Fruit fly (Drosophila melanogaster) whole organism, embryonic: ENCODE measurements around the gene CG46467.
A peak's percentile ranks its signal among the peaks of the same experiment; 100 is the strongest.

Experiments used
- Abd-B ChIP-seq: fragments of 200-800 bp; sonication (Bioruptor generic); optimal IDR thresholded peaks from 2 replicates; lab custom pipeline; 2018; ENCODE audit warnings: missing biosample characterization, mild to moderate bottlenecking, missing genetic modification characterization, moderate library complexity
- Bteb2 ChIP-seq: fragments of 200-800 bp; sonication (Bioruptor generic); optimal IDR thresholded peaks from 2 replicates; lab custom pipeline; 2016; ENCODE audit warnings: missing biosample characterization, missing genetic modification characterization
- CG10147 ChIP-seq: fragments of 200-800 bp; sonication (Bioruptor generic); optimal IDR thresholded peaks from 2 replicates; lab custom pipeline; 2019; ENCODE audit warnings: missing biosample characterization, mild to moderate bottlenecking, missing genetic modification characterization, moderate library complexity
- CG11504 ChIP-seq: fragments of 200-800 bp; sonication (Bioruptor generic); optimal IDR thresholded peaks from 3 replicates; lab custom pipeline; 2019; ENCODE audit warnings: missing biosample characterization, mild to moderate bottlenecking, missing genetic modification characterization, moderate library complexity
- CG11560 ChIP-seq: fragments of 200-800 bp; sonication (Bioruptor generic); IDR thresholded peaks from 3 replicates; pipeline ENCODE4 v1.3.6; 2022; ENCODE audit warnings: missing biosample characterization, missing genetic modification characterization
- CG12659 ChIP-seq: fragments of 200-800 bp; sonication (Bioruptor generic); optimal IDR thresholded peaks from 3 replicates; lab custom pipeline; 2017; ENCODE audit warnings: mild to moderate bottlenecking, missing biosample characterization, missing genetic modification reagents, missing genetic modification characterization
- CG15269 ChIP-seq: fragments of 200-800 bp; sonication (Bioruptor generic); optimal IDR thresholded peaks from 2 replicates; lab custom pipeline; 2018; ENCODE audit warnings: missing biosample characterization, mild to moderate bottlenecking, missing genetic modification characterization, moderate library complexity
- CG1603 ChIP-seq: fragments of 200-800 bp; sonication (Bioruptor generic); optimal IDR thresholded peaks from 2 replicates; lab custom pipeline; 2019; ENCODE audit warnings: missing biosample characterization, mild to moderate bottlenecking, missing genetic modification characterization, moderate library complexity
- CG16815 ChIP-seq: fragments of 200-800 bp; sonication (Bioruptor generic); optimal IDR thresholded peaks from 3 replicates; lab custom pipeline; 2017; ENCODE audit warnings: missing biosample characterization, mild to moderate bottlenecking, missing genetic modification characterization
- CG18262 ChIP-seq: fragments of 200-800 bp; optimal IDR thresholded peaks from 3 replicates; lab custom pipeline; 2019; ENCODE audit warnings: missing biosample characterization, mild to moderate bottlenecking, missing genetic modification characterization, moderate library complexity
- CG18599 ChIP-seq: fragments of 200-800 bp; sonication (Bioruptor generic); optimal IDR thresholded peaks from 3 replicates; lab custom pipeline; 2017; ENCODE audit warnings: missing biosample characterization, missing genetic modification characterization, mild to moderate bottlenecking, moderate library complexity, missing genetic modification reagents
- CG2199 ChIP-seq: fragments of 200-800 bp; sonication (Bioruptor generic); IDR thresholded peaks from 3 replicates; pipeline ENCODE4 v1.3.6; 2022; ENCODE audit warnings: missing biosample characterization, missing genetic modification characterization
- CG6765 ChIP-seq: fragments of 200-800 bp; sonication (Bioruptor generic); optimal IDR thresholded peaks from 3 replicates; lab custom pipeline; 2017; ENCODE audit warnings: missing biosample characterization, mild to moderate bottlenecking, missing genetic modification characterization
- CG8290 ChIP-seq, 3 experiments: fragments of 200-800 bp; sonication (Bioruptor generic); optimal IDR thresholded peaks; 2 replicates each; lab custom pipeline; 2016 to 2019; ENCODE audit warnings: missing biosample characterization in 3 of 3, missing genetic modification characterization in 3 of 3, mild to moderate bottlenecking in 2 of 3, moderate library complexity in 1 of 3
- Dbx ChIP-seq: fragments of 200-800 bp; sonication (Bioruptor generic); IDR thresholded peaks from 3 replicates; pipeline ENCODE4 v1.3.6; 2022; ENCODE audit warnings: missing biosample characterization, missing genetic modification characterization
- Dip2 ChIP-seq: fragments of 200-800 bp; sonication (Bioruptor generic); IDR thresholded peaks from 2 replicates; pipeline ENCODE4 v1.3.6; 2022; ENCODE audit warnings: missing biosample characterization, missing genetic modification characterization
- Eip74EF ChIP-seq, 2 experiments: fragments of 200-800 bp in 1 of 2; fragments of >200 bp in 1 of 2; sonication (Bioruptor generic) in 1 of 2; optimal IDR thresholded peaks; 2 replicates each; lab custom pipeline; 2017 to 2019; ENCODE audit warnings: missing biosample characterization in 2 of 2, missing genetic modification characterization in 2 of 2, mild to moderate bottlenecking in 1 of 2, moderate library complexity in 1 of 2
- HmgD ChIP-seq: fragments of 200-800 bp; sonication (Bioruptor generic); optimal IDR thresholded peaks from 3 replicates; lab custom pipeline; 2016; ENCODE audit warnings: missing biosample characterization, missing genetic modification characterization
- Hmr ChIP-seq: fragments of 200-800 bp; sonication (Bioruptor generic); optimal IDR thresholded peaks from 3 replicates; lab custom pipeline; 2017; ENCODE audit warnings: mild to moderate bottlenecking, missing biosample characterization, missing genetic modification reagents, missing genetic modification characterization
- NC2α ChIP-seq: fragments of 200-800 bp; sonication (Bioruptor generic); optimal IDR thresholded peaks from 2 replicates; lab custom pipeline; 2016; ENCODE audit warnings: missing biosample characterization, missing genetic modification characterization
- PHDP ChIP-seq: fragments of 200-800 bp; sonication (Bioruptor generic); optimal IDR thresholded peaks from 3 replicates; lab custom pipeline; 2018; ENCODE audit warnings: missing biosample characterization, mild to moderate bottlenecking, missing genetic modification characterization, moderate library complexity
- Scr ChIP-seq: fragments of 200-800 bp; sonication (Bioruptor generic); IDR thresholded peaks from 2 replicates; pipeline ENCODE4 v1.3.6; 2022; ENCODE audit warnings: missing biosample characterization, missing genetic modification characterization; ENCODE audit not compliant: partially characterized antibody
- Sry-δ ChIP-seq: fragments of 200-800 bp; sonication (Bioruptor generic); optimal IDR thresholded peaks from 2 replicates; lab custom pipeline; 2016; ENCODE audit warnings: missing biosample characterization, missing genetic modification characterization
- Trl ChIP-seq, 3 experiments: fragments of >200 bp in 2 of 3; fragments of 200-800 bp in 1 of 3; sonication (Bioruptor generic) in 1 of 3; optimal IDR thresholded peaks; 2 replicates in 1 of 3; 3 replicates in 2 of 3; lab custom pipeline; 2016 to 2017; ENCODE audit warnings: missing biosample characterization in 1 of 3, missing genetic modification characterization in 1 of 3
- ara ChIP-seq: fragments of 200-800 bp; sonication (Bioruptor generic); IDR thresholded peaks from 2 replicates; pipeline ENCODE4 v1.3.6; 2022; ENCODE audit warnings: missing biosample characterization, missing genetic modification characterization
- ato ChIP-seq: fragments of 200-800 bp; sonication (Bioruptor generic); IDR thresholded peaks from 2 replicates; pipeline ENCODE4 v1.3.6; 2022; ENCODE audit warnings: missing biosample characterization, missing genetic modification characterization; ENCODE audit not compliant: partially characterized antibody
- caup ChIP-seq: fragments of 200-800 bp; sonication (Bioruptor generic); optimal IDR thresholded peaks from 3 replicates; lab custom pipeline; 2017; ENCODE audit warnings: missing biosample characterization, mild to moderate bottlenecking, missing genetic modification characterization, moderate library complexity; ENCODE audit not compliant: severe bottlenecking
- chm ChIP-seq: fragments of 200-800 bp; sonication (Bioruptor generic); IDR thresholded peaks from 2 replicates; pipeline ENCODE4 v1.3.6; 2022; ENCODE audit warnings: missing biosample characterization, missing genetic modification characterization
- ci ChIP-seq: fragments of 200-800 bp; sonication (Bioruptor generic); IDR thresholded peaks from 3 replicates; pipeline ENCODE4 v1.3.6; 2022; ENCODE audit warnings: missing biosample characterization, missing genetic modification characterization
- dan ChIP-seq: fragments of 200-800 bp; sonication (Bioruptor generic); IDR thresholded peaks from 2 replicates; pipeline ENCODE4 v1.3.6; 2022; ENCODE audit warnings: missing biosample characterization, missing genetic modification characterization
- dmrt99B ChIP-seq: fragments of 200-800 bp; sonication (Bioruptor generic); optimal IDR thresholded peaks from 2 replicates; lab custom pipeline; 2018; ENCODE audit warnings: missing biosample characterization, mild to moderate bottlenecking, missing genetic modification characterization, moderate library complexity
- ems ChIP-seq: fragments of 200-800 bp; sonication (Bioruptor generic); optimal IDR thresholded peaks from 3 replicates; lab custom pipeline; 2016; ENCODE audit warnings: missing biosample characterization, missing genetic modification characterization
- ewg ChIP-seq: fragments of 200-800 bp; sonication (Bioruptor generic); optimal IDR thresholded peaks from 3 replicates; lab custom pipeline; 2017; ENCODE audit warnings: mild to moderate bottlenecking, missing biosample characterization, missing genetic modification reagents, missing genetic modification characterization
- ftz-f1 ChIP-seq: fragments of 200-800 bp; sonication (Bioruptor generic); optimal IDR thresholded peaks from 2 replicates; lab custom pipeline; 2016; ENCODE audit warnings: missing biosample characterization, missing genetic modification characterization
- gro ChIP-seq: fragments of 200-800 bp; sonication (Bioruptor generic); optimal IDR thresholded peaks from 2 replicates; lab custom pipeline; 2016; ENCODE audit warnings: missing biosample characterization, missing genetic modification characterization
- gsb-n ChIP-seq: fragments of 200-800 bp; sonication (Bioruptor generic); optimal IDR thresholded peaks from 3 replicates; lab custom pipeline; 2018; ENCODE audit warnings: missing biosample characterization, mild to moderate bottlenecking, missing genetic modification characterization
- hkb ChIP-seq, 2 experiments: fragments of 200-800 bp in 1 of 2; fragments of >200 bp in 1 of 2; sonication (Bioruptor generic) in 1 of 2; IDR thresholded peaks in 1 of 2; optimal IDR thresholded peaks in 1 of 2; 2 replicates each; pipeline versions ENCODE4 v1.3.6 to Lab custom; 2017 to 2022; ENCODE audit warnings: missing biosample characterization in 1 of 2, missing genetic modification characterization in 1 of 2
- mld ChIP-seq: fragments of 200-800 bp; sonication (Bioruptor generic); IDR thresholded peaks from 3 replicates; pipeline ENCODE4 v1.3.6; 2022; ENCODE audit warnings: missing biosample characterization, missing genetic modification characterization; ENCODE audit not compliant: partially characterized antibody
- odd ChIP-seq: fragments of 200-800 bp; sonication (Bioruptor generic); optimal IDR thresholded peaks from 2 replicates; lab custom pipeline; 2017; ENCODE audit warnings: missing biosample characterization, mild to moderate bottlenecking, missing genetic modification characterization
- org-1 ChIP-seq: fragments of 200-800 bp; sonication (Bioruptor generic); optimal IDR thresholded peaks from 2 replicates; lab custom pipeline; 2017; ENCODE audit warnings: missing biosample characterization, missing genetic modification characterization
- pros ChIP-seq: fragments of 200-800 bp; sonication (Bioruptor generic); optimal IDR thresholded peaks from 3 replicates; lab custom pipeline; 2019; ENCODE audit warnings: missing biosample characterization, mild to moderate bottlenecking, missing genetic modification characterization, moderate library complexity
- ro ChIP-seq: fragments of 200-800 bp; sonication (Bioruptor generic); IDR thresholded peaks from 2 replicates; pipeline ENCODE4 v1.3.6; 2022; ENCODE audit warnings: missing biosample characterization, missing genetic modification characterization
- sc ChIP-seq, 3 experiments: fragments of >200 bp in 2 of 3; fragments of 200-800 bp in 1 of 3; sonication (Bioruptor generic) in 1 of 3; optimal IDR thresholded peaks; 2 replicates in 2 of 3; 3 replicates in 1 of 3; lab custom pipeline; 2017; ENCODE audit warnings: mild to moderate bottlenecking in 1 of 3, missing biosample characterization in 1 of 3, missing genetic modification characterization in 1 of 3, missing genetic modification reagents in 1 of 3
- sim ChIP-seq: fragments of 200-800 bp; sonication (Bioruptor generic); IDR thresholded peaks from 2 replicates; pipeline ENCODE4 v1.3.6; 2022; ENCODE audit warnings: missing biosample characterization, missing genetic modification characterization
- unpg ChIP-seq: fragments of 200-800 bp; sonication (Bioruptor generic); optimal IDR thresholded peaks from 3 replicates; lab custom pipeline; 2018; ENCODE audit warnings: missing biosample characterization, mild to moderate bottlenecking, missing genetic modification characterization, moderate library complexity
- vvl ChIP-seq: fragments of 200-800 bp; sonication (Bioruptor generic); IDR thresholded peaks from 2 replicates; pipeline ENCODE4 v1.3.6; 2022; ENCODE audit warnings: missing biosample characterization, missing genetic modification characterization

The CG46467 gene

DNA sequence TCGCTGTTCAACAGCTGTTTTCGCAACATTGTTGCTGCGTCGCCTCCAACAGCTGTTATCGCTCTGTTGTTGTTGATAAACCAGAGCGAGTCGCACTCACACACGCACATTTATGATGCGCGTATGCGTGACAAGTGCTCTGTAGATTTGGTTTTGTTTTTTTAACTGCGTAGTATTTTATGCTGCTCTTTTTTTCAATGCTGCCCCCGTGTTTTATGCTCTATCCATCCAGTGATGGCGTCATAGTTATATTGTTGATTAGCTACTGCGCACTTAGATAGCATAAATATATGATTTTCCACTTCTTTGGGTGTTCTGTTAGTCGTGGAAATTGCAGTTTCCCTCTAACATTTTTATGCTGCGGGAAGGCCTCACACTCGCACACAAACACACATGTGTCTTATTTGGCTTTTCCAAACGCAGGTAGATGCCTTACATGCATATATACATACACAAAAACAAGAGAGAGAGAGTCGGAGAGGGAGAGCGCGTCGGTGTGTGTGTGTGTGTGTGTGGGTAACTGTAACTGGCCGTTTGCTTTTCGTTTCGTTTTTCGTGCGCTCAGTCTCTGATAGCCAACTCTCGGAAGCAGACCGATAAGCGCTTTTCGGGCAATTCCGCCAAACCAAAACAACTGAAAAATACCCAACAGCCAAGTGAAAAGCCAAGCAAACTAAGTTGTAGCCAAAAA lies at the start of gene CG46467, which contains the start of gene Glut4EF (continued):
- no peak for TF ChIP-seq hkb (optimal IDR thresholded peaks at IDR 0.05; lab: Kevin White, UChicago)
- TF ChIP-seq hkb (GFP tag; IDR thresholded peaks at IDR 0.05; lab: Robert Waterston, UW), result no peak
- no peak for TF ChIP-seq CG15269 (tag; lab: Kevin White, UChicago)
- no peak for TF ChIP-seq CG8290 (GFP tag; optimal IDR thresholded peaks at IDR 0.05; lab: Kevin White, UChicago)
- peak in 1 of 2 experiments; percentile 76 for TF ChIP-seq CG8290 (tag; optimal IDR thresholded peaks at IDR 0.05; lab: Kevin White, UChicago)
- TF ChIP-seq CG16815 (GFP tag; lab: Kevin White, UChicago), result no peak
- peak; percentile 23 for TF ChIP-seq ewg (GFP tag; lab: Kevin White, UChicago)
- no peak for TF ChIP-seq CG11560 (tag; lab: Robert Waterston, UW)
- peak; percentile 5 for TF ChIP-seq CG12659 (GFP tag; lab: Kevin White, UChicago)
- no peak for TF ChIP-seq CG10147
- TF ChIP-seq odd, result no peak
- TF ChIP-seq ci, result peak; percentile 59; the same call in 2 of the 3 replicates
- no peak for TF ChIP-seq Sry-δ (GFP tag; lab: Kevin White, UChicago)
- peak; percentile 12 for TF ChIP-seq CG6765 (GFP tag; lab: Kevin White, UChicago)
- peak; percentile 5 for TF ChIP-seq PHDP (tag; lab: Kevin White, UChicago)
- TF ChIP-seq dmrt99B (tag; lab: Kevin White, UChicago), result no peak
- TF ChIP-seq Hmr (GFP tag; lab: Kevin White, UChicago), result peak; percentile 33
- TF ChIP-seq CG18262 (tag; lab: Kevin White, UChicago), result no peak
- TF ChIP-seq CG11504 (tag; lab: Kevin White, UChicago), result peak; percentile 87
- TF ChIP-seq Bteb2 (GFP tag; lab: Kevin White, UChicago), result no peak
- TF ChIP-seq mld (GFP tag; lab: Robert Waterston, UW), result peak; percentile 13; the same call in 1 of the 3 replicates
- peak; percentile 29 for TF ChIP-seq CG1603 (tag; lab: Kevin White, UChicago)
- TF ChIP-seq gro (GFP tag; lab: Kevin White, UChicago), result no peak
- TF ChIP-seq pros (GFP tag; lab: Kevin White, UChicago), result peak; percentile 46
- peak; percentile 41; the same call in 1 of the 2 replicates for TF ChIP-seq vvl (GFP tag; lab: Robert Waterston, UW)
- peak; percentile 30 for TF ChIP-seq CG18599 (GFP tag; lab: Kevin White, UChicago)
- TF ChIP-seq HmgD (GFP tag; lab: Kevin White, UChicago), result peak; percentile 24
- TF ChIP-seq Trl (optimal IDR thresholded peaks at IDR 0.05; lab: Kevin White, UChicago), result peak; percentile 94 to 96
- peak; percentile 45 for TF ChIP-seq Trl (GFP tag; optimal IDR thresholded peaks at IDR 0.05; lab: Kevin White, UChicago)
- TF ChIP-seq CG2199, result peak; percentile 60; the same call in 1 of the 3 replicates
- no peak for TF ChIP-seq Eip74EF (GFP tag; optimal IDR thresholded peaks at IDR 0.05; lab: Kevin White, UChicago)
- no peak for TF ChIP-seq ro
- no peak for TF ChIP-seq Dip2
- TF ChIP-seq ara (GFP tag; lab: Robert Waterston, UW), result no peak
- TF ChIP-seq ato (GFP tag; lab: Robert Waterston, UW), result no peak; the same call in 1 of the 2 replicates
- no peak for TF ChIP-seq org-1 (GFP tag; lab: Kevin White, UChicago)
- no peak for TF ChIP-seq ems (GFP tag; lab: Kevin White, UChicago)
- TF ChIP-seq chm, result peak; percentile 88
- TF ChIP-seq Dbx (GFP tag; lab: Robert Waterston, UW), result peak; percentile 43; the same call in 1 of the 3 replicates
- peak; percentile 64 for TF ChIP-seq caup (GFP tag; lab: Kevin White, UChicago)
- TF ChIP-seq ftz-f1 (GFP tag; lab: Kevin White, UChicago), result peak; percentile 8
- no peak for TF ChIP-seq sc (optimal IDR thresholded peaks at IDR 0.05; lab: Kevin White, UChicago)
- no peak for TF ChIP-seq sc (GFP tag; optimal IDR thresholded peaks at IDR 0.05; lab: Kevin White, UChicago)
- no peak for TF ChIP-seq NC2α
- TF ChIP-seq gsb-n (tag; lab: Kevin White, UChicago), result peak; percentile 1
- TF ChIP-seq Abd-B (GFP tag; lab: Kevin White, UChicago), result no peak
- no peak for TF ChIP-seq dan (GFP tag; lab: Robert Waterston, UW)
- TF ChIP-seq sim (GFP tag; lab: Robert Waterston, UW), result no peak
- peak; percentile 9 for TF ChIP-seq unpg (GFP tag; lab: Kevin White, UChicago)
- 0 out of 2 replicates have a peak, but pooled peaks have one; percentile 20 for TF ChIP-seq Scr (GFP tag; lab: Robert Waterston, UW)
